Worm (Caenorhabditis elegans) whole organism, young adult: ENCODE measurements around the gene C27C12.4.

Source experiments
- atf-7 ChIP-seq: sonication (generic microtip); optimal IDR thresholded peaks from 2 replicates; lab custom pipeline; 2017; ENCODE audit warnings: mild to moderate bottlenecking, missing genetic modification characterization, missing compliant biosample characterization
- bed-2 ChIP-seq: fragments of 200-800 bp; sonication (Bioruptor generic); IDR thresholded peaks from 2 replicates; pipeline ENCODE4 v1.3.6; 2022; ENCODE audit warnings: missing genetic modification reagents, missing genetic modification characterization, missing compliant biosample characterization
- hrde-1 ChIP-seq: sonication (generic microtip); optimal IDR thresholded peaks from 2 replicates; lab custom pipeline; 2016; ENCODE audit warnings: missing genetic modification characterization, mild to moderate bottlenecking, missing compliant biosample characterization, moderate library complexity, missing genotype, missing genetic modification reagents, borderline replicate concordance
- madf-10 ChIP-seq: sonication (generic microtip); optimal IDR thresholded peaks from 2 replicates; lab custom pipeline; 2016; ENCODE audit warnings: mild to moderate bottlenecking, missing genetic modification characterization, missing compliant biosample characterization
- rec-8 ChIP-seq, 2 experiments: sonication (generic microtip); optimal IDR thresholded peaks; 2 replicates each; lab custom pipeline; 2016; ENCODE audit warnings: mild to moderate bottlenecking in 2 of 2, missing genetic modification characterization in 2 of 2, missing genetic modification reagents in 2 of 2, missing genotype in 2 of 2, missing biosample characterization in 1 of 2, missing compliant biosample characterization in 1 of 2, moderate library complexity in 1 of 2
- snpc-1.1 ChIP-seq: sonication (generic microtip); optimal IDR thresholded peaks from 2 replicates; lab custom pipeline; 2017; ENCODE audit warnings: missing genetic modification characterization, mild to moderate bottlenecking, missing compliant biosample characterization, antibody characterized with exemption, moderate library complexity, missing genotype, missing genetic modification reagents; ENCODE audit not compliant: insufficient read depth
- snpc-3.4 ChIP-seq: sonication (generic microtip); optimal IDR thresholded peaks from 2 replicates; lab custom pipeline; 2017; ENCODE audit warnings: missing genetic modification characterization, mild to moderate bottlenecking, missing compliant biosample characterization, antibody characterized with exemption, moderate library complexity, missing genotype, missing genetic modification reagents
- unc-62 ChIP-seq: fragments of 150-350 bp; optimal IDR thresholded peaks from 2 replicates; lab custom pipeline; 2014; ENCODE audit warnings: missing biosample characterization, missing genetic modification reagents, missing genetic modification characterization
- ztf-18 ChIP-seq: sonication (generic microtip); optimal IDR thresholded peaks from 2 replicates; lab custom pipeline; 2016; ENCODE audit warnings: missing genotype, mild to moderate bottlenecking, missing genetic modification characterization, missing compliant biosample characterization

ce11 chrX:14868200-14868599, 14.3 kb downstream of the C27C12.4 start, which contains the start of gene F31F6.1:
- TF ChIP-seq bed-2 (no peak), ztf-18 (tag; lab: Kevin White, UChicago) (no peak), snpc-3.4 (tag; lab: Kevin White, UChicago) (no peak), atf-7 (tag; lab: Kevin White, UChicago) (no peak), unc-62 (GFP tag; lab: Kevin White, UChicago) (no peak), hrde-1 (tag; lab: Kevin White, UChicago) (no peak), rec-8 (tag; optimal IDR thresholded peaks at IDR 0.05; lab: Kevin White, UChicago) (no peak), madf-10 (tag; lab: Kevin White, UChicago) (no peak), snpc-1.1 (tag; lab: Kevin White, UChicago) (no peak)
